Fruit fly (Drosophila melanogaster) whole organism, embryonic: Measurements from ENCODE around the gene CG12519.

Experiments used
- CG10274 ChIP-seq: fragments of 200-800 bp; sonication (Bioruptor generic); optimal IDR thresholded peaks from 3 replicates; lab custom pipeline; 2017; ENCODE audit warnings: missing biosample characterization, mild to moderate bottlenecking, missing genetic modification characterization
- CG11504 ChIP-seq: fragments of 200-800 bp; sonication (Bioruptor generic); optimal IDR thresholded peaks from 3 replicates; lab custom pipeline; 2019; ENCODE audit warnings: missing biosample characterization, mild to moderate bottlenecking, missing genetic modification characterization, moderate library complexity
- CG12104 ChIP-seq: fragments of 200-800 bp; sonication (Bioruptor generic); optimal IDR thresholded peaks from 3 replicates; lab custom pipeline; 2016; ENCODE audit warnings: missing biosample characterization, missing genetic modification characterization
- CG12219 ChIP-seq: fragments of 200-800 bp; sonication (Bioruptor generic); optimal IDR thresholded peaks from 3 replicates; lab custom pipeline; 2018; ENCODE audit warnings: missing biosample characterization, mild to moderate bottlenecking, missing genetic modification characterization
- CG12299 ChIP-seq: fragments of 200-800 bp; sonication (Bioruptor generic); optimal IDR thresholded peaks from 2 replicates; lab custom pipeline; 2018; ENCODE audit warnings: missing biosample characterization, mild to moderate bottlenecking, missing genetic modification characterization
- CG1233 ChIP-seq: fragments of 200-800 bp; sonication (Bioruptor generic); optimal IDR thresholded peaks from 4 replicates; lab custom pipeline; 2018; ENCODE audit warnings: missing biosample characterization, mild to moderate bottlenecking, missing genetic modification characterization
- CG13296 ChIP-seq: fragments of 200-800 bp; sonication (Bioruptor generic); optimal IDR thresholded peaks from 3 replicates; lab custom pipeline; 2018; ENCODE audit warnings: missing biosample characterization, mild to moderate bottlenecking, missing genetic modification characterization
- CG15269 ChIP-seq: fragments of 200-800 bp; sonication (Bioruptor generic); optimal IDR thresholded peaks from 2 replicates; lab custom pipeline; 2018; ENCODE audit warnings: missing biosample characterization, mild to moderate bottlenecking, missing genetic modification characterization, moderate library complexity
- CG1602 ChIP-seq: fragments of 200-800 bp; sonication (Bioruptor generic); optimal IDR thresholded peaks from 3 replicates; lab custom pipeline; 2016; ENCODE audit warnings: missing biosample characterization, missing genetic modification characterization
- CG17612 ChIP-seq: fragments of 200-800 bp; sonication (Bioruptor generic); IDR thresholded peaks from 2 replicates; pipeline ENCODE4 v1.3.6; 2022; ENCODE audit warnings: missing biosample characterization, missing genetic modification characterization
- CG18599 ChIP-seq: fragments of 200-800 bp; sonication (Bioruptor generic); optimal IDR thresholded peaks from 3 replicates; lab custom pipeline; 2017; ENCODE audit warnings: missing biosample characterization, missing genetic modification characterization, mild to moderate bottlenecking, moderate library complexity, missing genetic modification reagents
- CG2129 ChIP-seq: fragments of 200-800 bp; sonication (Bioruptor generic); IDR thresholded peaks from 2 replicates; pipeline ENCODE4 v1.3.6; 2022; ENCODE audit warnings: missing biosample characterization, missing genetic modification characterization; ENCODE audit not compliant: partially characterized antibody
- CG4617 ChIP-seq: fragments of 200-800 bp; sonication (Bioruptor generic); optimal IDR thresholded peaks from 3 replicates; lab custom pipeline; 2016; ENCODE audit warnings: missing biosample characterization, missing genetic modification characterization, borderline replicate concordance
- CG4707 ChIP-seq: fragments of 200-800 bp; sonication (Bioruptor generic); optimal IDR thresholded peaks from 2 replicates; lab custom pipeline; 2018; ENCODE audit warnings: missing biosample characterization, mild to moderate bottlenecking, missing genetic modification characterization, moderate library complexity
- CG6654 ChIP-seq: fragments of 200-800 bp; sonication (Bioruptor generic); optimal IDR thresholded peaks from 2 replicates; lab custom pipeline; 2017; ENCODE audit warnings: missing biosample characterization, mild to moderate bottlenecking, missing genetic modification characterization
- CG6791 ChIP-seq: fragments of 200-800 bp; sonication (Bioruptor generic); IDR thresholded peaks from 3 replicates; pipeline ENCODE4 v1.3.6; 2022; ENCODE audit warnings: missing biosample characterization, missing genetic modification characterization; ENCODE audit not compliant: partially characterized antibody
- CG8359 ChIP-seq: fragments of 200-800 bp; sonication (Bioruptor generic); optimal IDR thresholded peaks from 2 replicates; lab custom pipeline; 2017; ENCODE audit warnings: missing biosample characterization, mild to moderate bottlenecking, missing genetic modification characterization, borderline replicate concordance
- CG9437 ChIP-seq: fragments of 200-800 bp; sonication (Bioruptor generic); optimal IDR thresholded peaks from 2 replicates; lab custom pipeline; 2018; ENCODE audit warnings: missing biosample characterization, mild to moderate bottlenecking, missing genetic modification characterization
- Camta ChIP-seq: fragments of 200-800 bp; sonication (Bioruptor generic); optimal IDR thresholded peaks from 2 replicates; lab custom pipeline; 2016; ENCODE audit warnings: missing biosample characterization, missing genetic modification characterization
- HHEX ChIP-seq: fragments of 200-800 bp; sonication (Bioruptor generic); optimal IDR thresholded peaks from 3 replicates; lab custom pipeline; 2017; ENCODE audit warnings: missing biosample characterization, mild to moderate bottlenecking, missing genetic modification characterization, missing genetic modification reagents
- Hr3 ChIP-seq: fragments of 200-800 bp; sonication (Bioruptor generic); optimal IDR thresholded peaks from 3 replicates; lab custom pipeline; 2016; ENCODE audit warnings: missing biosample characterization, missing genetic modification characterization
- Ptx1 ChIP-seq: fragments of 200-800 bp; sonication (Bioruptor generic); IDR thresholded peaks from 2 replicates; pipeline ENCODE4 v1.3.6; 2022; ENCODE audit warnings: missing biosample characterization, missing genetic modification characterization
- Rx ChIP-seq: fragments of 200-800 bp; sonication (Bioruptor generic); IDR thresholded peaks from 2 replicates; pipeline ENCODE4 v1.3.6; 2022; ENCODE audit warnings: missing biosample characterization, missing genetic modification characterization
- Spps ChIP-seq: fragments of 200-800 bp; sonication (Bioruptor generic); optimal IDR thresholded peaks from 2 replicates; lab custom pipeline; 2018; ENCODE audit warnings: missing biosample characterization, mild to moderate bottlenecking, missing genetic modification characterization
- Xbp1 ChIP-seq: fragments of 200-800 bp; sonication (Bioruptor generic); optimal IDR thresholded peaks from 3 replicates; lab custom pipeline; 2016; ENCODE audit warnings: missing biosample characterization, mild to moderate bottlenecking, missing genetic modification characterization
- Xrp1 ChIP-seq: fragments of 200-800 bp; sonication (Bioruptor generic); IDR thresholded peaks from 2 replicates; pipeline ENCODE4 v1.3.6; 2022; ENCODE audit warnings: missing biosample characterization, missing genetic modification characterization
- br ChIP-seq: fragments of >200 bp; optimal IDR thresholded peaks from 2 replicates; lab custom pipeline; 2017
- bsh ChIP-seq, 2 experiments: fragments of 200-800 bp; sonication (Bioruptor generic); optimal IDR thresholded peaks; 2 replicates each; lab custom pipeline; 2017 to 2018; ENCODE audit warnings: mild to moderate bottlenecking in 2 of 2, missing biosample characterization in 2 of 2, missing genetic modification characterization in 2 of 2, moderate library complexity in 1 of 2
- corto ChIP-seq: fragments of 200-800 bp; sonication (Bioruptor generic); optimal IDR thresholded peaks from 2 replicates; lab custom pipeline; 2016; ENCODE audit warnings: missing biosample characterization, mild to moderate bottlenecking, missing genetic modification characterization, moderate library complexity
- cwo ChIP-seq: fragments of 200-800 bp; sonication (Bioruptor generic); optimal IDR thresholded peaks from 3 replicates; lab custom pipeline; 2017; ENCODE audit warnings: missing biosample characterization, missing genetic modification characterization, mild to moderate bottlenecking, moderate library complexity, missing genetic modification reagents
- da ChIP-seq: fragments of 200-800 bp; sonication (Bioruptor generic); optimal IDR thresholded peaks from 2 replicates; lab custom pipeline; 2016; ENCODE audit warnings: missing biosample characterization, missing genetic modification characterization
- dm ChIP-seq: fragments of 200-800 bp; sonication (Bioruptor generic); optimal IDR thresholded peaks from 3 replicates; lab custom pipeline; 2016; ENCODE audit warnings: missing biosample characterization, missing genetic modification characterization
- eve ChIP-seq, 2 experiments: fragments of >200 bp; optimal IDR thresholded peaks; 2 replicates each; lab custom pipeline; 2017; ENCODE audit warnings: missing biosample characterization in 2 of 2, missing genetic modification characterization in 2 of 2
- exex ChIP-seq: fragments of 200-800 bp; sonication (Bioruptor generic); optimal IDR thresholded peaks from 4 replicates; lab custom pipeline; 2018; ENCODE audit warnings: missing biosample characterization, mild to moderate bottlenecking, missing genetic modification characterization, moderate library complexity
- fd102C ChIP-seq: fragments of 200-800 bp; sonication (Bioruptor generic); optimal IDR thresholded peaks from 2 replicates; lab custom pipeline; 2018; ENCODE audit warnings: missing biosample characterization, mild to moderate bottlenecking, missing genetic modification characterization, moderate library complexity
- gem ChIP-seq: fragments of 200-800 bp; sonication (Bioruptor generic); optimal IDR thresholded peaks from 2 replicates; lab custom pipeline; 2019; ENCODE audit warnings: missing biosample characterization, mild to moderate bottlenecking, missing genetic modification characterization, moderate library complexity
- gro ChIP-seq: fragments of 200-800 bp; sonication (Bioruptor generic); optimal IDR thresholded peaks from 2 replicates; lab custom pipeline; 2016; ENCODE audit warnings: missing biosample characterization, missing genetic modification characterization
- hbn ChIP-seq: fragments of 200-800 bp; sonication (Bioruptor generic); IDR thresholded peaks from 2 replicates; pipeline ENCODE4 v1.3.6; 2022; ENCODE audit warnings: missing biosample characterization, missing genetic modification characterization; ENCODE audit not compliant: partially characterized antibody
- hkb ChIP-seq, 2 experiments: fragments of 200-800 bp in 1 of 2; fragments of >200 bp in 1 of 2; sonication (Bioruptor generic) in 1 of 2; IDR thresholded peaks in 1 of 2; optimal IDR thresholded peaks in 1 of 2; 2 replicates each; pipeline versions ENCODE4 v1.3.6 to Lab custom; 2017 to 2022; ENCODE audit warnings: missing biosample characterization in 1 of 2, missing genetic modification characterization in 1 of 2
- kah ChIP-seq: fragments of 200-800 bp; sonication (Bioruptor generic); optimal IDR thresholded peaks from 2 replicates; lab custom pipeline; 2018; ENCODE audit warnings: missing biosample characterization, mild to moderate bottlenecking, missing genetic modification characterization
- odd ChIP-seq: fragments of 200-800 bp; sonication (Bioruptor generic); optimal IDR thresholded peaks from 2 replicates; lab custom pipeline; 2017; ENCODE audit warnings: missing biosample characterization, mild to moderate bottlenecking, missing genetic modification characterization
- pb ChIP-seq: fragments of 200-800 bp; sonication (Bioruptor generic); optimal IDR thresholded peaks from 3 replicates; lab custom pipeline; 2016; ENCODE audit warnings: missing biosample characterization, missing genetic modification characterization
- peb ChIP-seq: fragments of 200-800 bp; sonication (Bioruptor generic); IDR thresholded peaks from 2 replicates; pipeline ENCODE4 v1.3.6; 2022; ENCODE audit warnings: missing biosample characterization, missing genetic modification characterization
- phol ChIP-seq: fragments of 200-800 bp; sonication (Bioruptor generic); optimal IDR thresholded peaks from 3 replicates; lab custom pipeline; 2018; ENCODE audit warnings: missing biosample characterization, mild to moderate bottlenecking, missing genetic modification characterization, moderate library complexity
- pita ChIP-seq: fragments of 200-800 bp; sonication (Bioruptor generic); optimal IDR thresholded peaks from 2 replicates; lab custom pipeline; 2017; ENCODE audit warnings: missing biosample characterization, mild to moderate bottlenecking, missing genetic modification characterization
- repo ChIP-seq: fragments of 200-800 bp; sonication (Bioruptor generic); optimal IDR thresholded peaks from 2 replicates; lab custom pipeline; 2016; ENCODE audit warnings: missing biosample characterization, missing genetic modification characterization
- sqz ChIP-seq: fragments of 200-800 bp; sonication (Bioruptor generic); optimal IDR thresholded peaks from 3 replicates; lab custom pipeline; 2018; ENCODE audit warnings: missing biosample characterization, mild to moderate bottlenecking, missing genetic modification characterization
- tgo ChIP-seq: fragments of 200-800 bp; sonication (Bioruptor generic); IDR thresholded peaks from 3 replicates; pipeline ENCODE4 v1.3.6; 2022; ENCODE audit warnings: missing biosample characterization, missing genetic modification characterization
- tio ChIP-seq: fragments of 200-800 bp; sonication (Bioruptor generic); optimal IDR thresholded peaks from 2 replicates; lab custom pipeline; 2017; ENCODE audit warnings: missing biosample characterization, missing genetic modification characterization, inconsistent platforms
- toy ChIP-seq: fragments of 200-800 bp; sonication (Bioruptor generic); IDR thresholded peaks from 2 replicates; pipeline ENCODE4 v1.3.6; 2022; ENCODE audit warnings: missing biosample characterization, missing genetic modification characterization

Gene CG12519

dm6 chr3L:19495991-19496588 lies 23.8 kb downstream of the CG12519 start (continued):
- TF ChIP-seq sqz (GFP tag; lab: Kevin White, UChicago) (no peak), hbn (GFP tag; lab: Robert Waterston, UW) (no peak), gro (no peak), CG6791 (no peak), fd102C (GFP tag; lab: Kevin White, UChicago) (no peak), CG2129 (GFP tag; lab: Robert Waterston, UW) (no peak), HHEX (GFP tag; lab: Kevin White, UChicago) (peak; percentile 22), pb (GFP tag; lab: Kevin White, UChicago) (no peak), CG4707 (no peak), cwo (GFP tag; lab: Kevin White, UChicago) (no peak), gem (tag; lab: Kevin White, UChicago) (peak; percentile 26), corto (GFP tag; lab: Kevin White, UChicago) (no peak), CG12104 (GFP tag; lab: Kevin White, UChicago) (no peak), kah (GFP tag; lab: Kevin White, UChicago) (no peak), Rx (GFP tag; lab: Robert Waterston, UW) (no peak), odd (GFP tag; lab: Kevin White, UChicago) (peak; percentile 22), Hr3 (no peak), Ptx1 (GFP tag; lab: Robert Waterston, UW) (no peak), Camta (no peak), phol (tag; lab: Kevin White, UChicago) (no peak), CG12219 (no peak), CG9437 (GFP tag; lab: Kevin White, UChicago) (no peak), CG17612 (no peak), eve (GFP tag; optimal IDR thresholded peaks at IDR 0.05; lab: Kevin White, UChicago) (no peak), tio (GFP tag; lab: Kevin White, UChicago) (no peak), CG1602 (GFP tag; lab: Kevin White, UChicago) (no peak), CG12299 (tag; lab: Kevin White, UChicago) (no peak), da (no peak), hkb (optimal IDR thresholded peaks at IDR 0.05; lab: Kevin White, UChicago) (no peak), hkb (GFP tag; IDR thresholded peaks at IDR 0.05; lab: Robert Waterston, UW) (no peak), CG4617 (GFP tag; lab: Kevin White, UChicago) (no peak), CG8359 (GFP tag; lab: Kevin White, UChicago) (no peak), br (lab: Kevin White, UChicago) (no peak), CG1233 (GFP tag; lab: Kevin White, UChicago) (no peak), repo (GFP tag; lab: Kevin White, UChicago) (no peak), Xbp1 (no peak), Spps (tag; lab: Kevin White, UChicago) (no peak), pita (no peak), CG13296 (GFP tag; lab: Kevin White, UChicago) (peak; percentile 33), exex (peak; percentile 46), dm (GFP tag; lab: Kevin White, UChicago) (no peak), CG15269 (tag; lab: Kevin White, UChicago) (peak; percentile 19), bsh (GFP tag; optimal IDR thresholded peaks at IDR 0.05; lab: Kevin White, UChicago) (no peak), peb (GFP tag; lab: Robert Waterston, UW) (no peak), CG18599 (GFP tag; lab: Kevin White, UChicago) (peak; percentile 10), CG11504 (tag; lab: Kevin White, UChicago) (peak; percentile 13), Xrp1 (no peak), tgo (GFP tag; lab: Robert Waterston, UW) (no peak), CG10274 (no peak), CG6654 (GFP tag; lab: Kevin White, UChicago) (no peak), toy (GFP tag; lab: Robert Waterston, UW) (no peak)
